Worm (Caenorhabditis elegans) whole organism, L3 larva: ENCODE data around the gene nhr-167.

ENCODE experiments used
- R02D3.7 ChIP-seq: fragments of 150-350 bp; optimal IDR thresholded peaks from 2 replicates; lab custom pipeline; 2014; ENCODE audit warnings: missing biosample characterization, missing genetic modification characterization
- ZK546.5 ChIP-seq: sonication (generic microtip); optimal IDR thresholded peaks from 2 replicates; lab custom pipeline; 2017; ENCODE audit warnings: missing biosample characterization, missing genetic modification characterization
- aly-2 ChIP-seq: fragments of 150-350 bp; optimal IDR thresholded peaks from 2 replicates; lab custom pipeline; 2014; ENCODE audit warnings: missing biosample characterization, missing genetic modification characterization
- ama-1 ChIP-seq: fragments of 150-350 bp; optimal IDR thresholded peaks from 2 replicates; lab custom pipeline; 2018
- ceh-28 ChIP-seq: fragments of 150-350 bp; optimal IDR thresholded peaks from 2 replicates; lab custom pipeline; 2014; ENCODE audit warnings: missing biosample characterization, missing genetic modification reagents, missing genetic modification characterization
- ceh-82 ChIP-seq: fragments of 150-350 bp; optimal IDR thresholded peaks from 2 replicates; lab custom pipeline; 2014; ENCODE audit warnings: missing biosample characterization, missing genetic modification characterization
- ceh-9 ChIP-seq: sonication (generic microtip); optimal IDR thresholded peaks from 2 replicates; lab custom pipeline; 2018; ENCODE audit warnings: missing biosample characterization, missing genetic modification characterization
- daf-12 ChIP-seq: fragments of 150-350 bp; optimal IDR thresholded peaks from 2 replicates; lab custom pipeline; 2014; ENCODE audit warnings: missing biosample characterization, missing genetic modification reagents, missing genetic modification characterization
- egl-5 ChIP-seq: fragments of 150-350 bp; optimal IDR thresholded peaks from 2 replicates; lab custom pipeline; 2017; ENCODE audit warnings: missing biosample characterization, missing genetic modification reagents, missing genetic modification characterization, inconsistent platforms
- elt-2 ChIP-seq: sonication (generic microtip); optimal IDR thresholded peaks from 2 replicates; lab custom pipeline; 2016; ENCODE audit warnings: missing genetic modification reagents, mild to moderate bottlenecking, missing genetic modification characterization, missing compliant biosample characterization
- elt-3 ChIP-seq, 3 experiments: fragments of 150-350 bp in 1 of 3; sonication (generic microtip) in 2 of 3; optimal IDR thresholded peaks; 2 replicates in 2 of 3; 4 replicates in 1 of 3; lab custom pipeline; 2014 to 2017; ENCODE audit warnings: missing biosample characterization in 3 of 3, missing genetic modification characterization in 3 of 3
- eor-1 ChIP-seq, 2 experiments: fragments of 150-350 bp; optimal IDR thresholded peaks; 2 replicates each; lab custom pipeline; 2014 to 2018; ENCODE audit warnings: missing biosample characterization in 2 of 2, missing genetic modification characterization in 2 of 2
- fkh-10 ChIP-seq: sonication (generic microtip); optimal IDR thresholded peaks from 2 replicates; lab custom pipeline; 2017; ENCODE audit warnings: missing biosample characterization, missing genetic modification reagents, missing genetic modification characterization
- fkh-2 ChIP-seq: fragments of 150-350 bp; optimal IDR thresholded peaks from 2 replicates; lab custom pipeline; 2014; ENCODE audit warnings: missing biosample characterization, missing genetic modification reagents, missing genetic modification characterization
- fos-1 ChIP-seq: fragments of 150-350 bp; optimal IDR thresholded peaks from 2 replicates; lab custom pipeline; 2014; ENCODE audit warnings: missing biosample characterization, missing genetic modification characterization
- hmg-11 ChIP-seq: sonication (generic microtip); optimal IDR thresholded peaks from 2 replicates; lab custom pipeline; 2016; ENCODE audit warnings: missing genetic modification characterization, missing compliant biosample characterization
- jun-1 ChIP-seq: fragments of 150-350 bp; optimal IDR thresholded peaks from 2 replicates; lab custom pipeline; 2014; ENCODE audit warnings: missing biosample characterization, missing genetic modification reagents, missing genetic modification characterization
- lin-15B ChIP-seq: fragments of 150-350 bp; optimal IDR thresholded peaks from 2 replicates; lab custom pipeline; 2014; ENCODE audit warnings: missing biosample characterization, missing genetic modification characterization
- lin-39 ChIP-seq: fragments of 150-350 bp; optimal IDR thresholded peaks from 2 replicates; lab custom pipeline; 2018; ENCODE audit warnings: missing biosample characterization, missing genetic modification reagents, missing genetic modification characterization
- lsy-12 ChIP-seq: sonication (generic microtip); optimal IDR thresholded peaks from 2 replicates; lab custom pipeline; 2016; ENCODE audit warnings: mild to moderate bottlenecking, missing genetic modification characterization, missing compliant biosample characterization
- mdl-1 ChIP-seq: fragments of 150-350 bp; optimal IDR thresholded peaks from 2 replicates; lab custom pipeline; 2014; ENCODE audit warnings: missing biosample characterization, missing genetic modification characterization
- mml-1 ChIP-seq: fragments of 150-350 bp; sonication (generic microtip); optimal IDR thresholded peaks from 3 replicates; lab custom pipeline; 2014; ENCODE audit warnings: missing biosample characterization, missing genetic modification characterization
- nfya-1 ChIP-seq: sonication (generic microtip); optimal IDR thresholded peaks from 2 replicates; lab custom pipeline; 2017; ENCODE audit warnings: missing genetic modification characterization, mild to moderate bottlenecking, missing compliant biosample characterization, antibody characterized with exemption, moderate library complexity; ENCODE audit not compliant: insufficient read depth
- nhr-11 ChIP-seq: fragments of 150-350 bp; optimal IDR thresholded peaks from 2 replicates; lab custom pipeline; 2014; ENCODE audit warnings: missing biosample characterization, missing genetic modification characterization
- nhr-12 ChIP-seq: fragments of 150-350 bp; optimal IDR thresholded peaks from 2 replicates; lab custom pipeline; 2014; ENCODE audit warnings: missing biosample characterization, missing genetic modification characterization
- nhr-23 ChIP-seq: fragments of 150-350 bp; optimal IDR thresholded peaks from 2 replicates; lab custom pipeline; 2014; ENCODE audit warnings: missing biosample characterization, missing genetic modification reagents, missing genetic modification characterization
- nhr-237 ChIP-seq: fragments of 150-350 bp; optimal IDR thresholded peaks from 2 replicates; lab custom pipeline; 2014; ENCODE audit warnings: missing biosample characterization, missing genetic modification characterization
- nhr-25 ChIP-seq: sonication (generic microtip); optimal IDR thresholded peaks from 2 replicates; lab custom pipeline; 2017; ENCODE audit warnings: missing biosample characterization, missing genetic modification characterization
- nhr-28 ChIP-seq: fragments of 150-350 bp; optimal IDR thresholded peaks from 2 replicates; lab custom pipeline; 2014; ENCODE audit warnings: missing biosample characterization, missing genetic modification characterization
- nhr-43 ChIP-seq: sonication (generic microtip); optimal IDR thresholded peaks from 2 replicates; lab custom pipeline; 2016; ENCODE audit warnings: mild to moderate bottlenecking, missing genetic modification characterization, missing compliant biosample characterization; ENCODE audit not compliant: poor library complexity, severe bottlenecking
- nhr-67 ChIP-seq: fragments of 150-350 bp; optimal IDR thresholded peaks from 2 replicates; lab custom pipeline; 2014; ENCODE audit warnings: missing biosample characterization, missing genetic modification characterization
- nhr-76 ChIP-seq: fragments of 150-350 bp; sonication (generic microtip); optimal IDR thresholded peaks from 5 replicates; lab custom pipeline; 2014; ENCODE audit warnings: missing biosample characterization, missing genetic modification characterization
- nhr-77 ChIP-seq: fragments of 150-350 bp; optimal IDR thresholded peaks from 2 replicates; lab custom pipeline; 2014; ENCODE audit warnings: missing biosample characterization, missing genetic modification characterization
- pha-4 ChIP-seq: fragments of 150-350 bp; optimal IDR thresholded peaks from 2 replicates; lab custom pipeline; 2014; ENCODE audit warnings: missing biosample characterization, missing genetic modification reagents, missing genetic modification characterization
- pqm-1 ChIP-seq: fragments of 150-350 bp; optimal IDR thresholded peaks from 2 replicates; lab custom pipeline; 2017; ENCODE audit warnings: missing biosample characterization, missing genetic modification characterization, inconsistent platforms
- sea-2 ChIP-seq: fragments of 150-350 bp; sonication (generic microtip); optimal IDR thresholded peaks from 4 replicates; lab custom pipeline; 2014; ENCODE audit warnings: missing biosample characterization, missing genetic modification reagents, missing genetic modification characterization
- skn-1 ChIP-seq: fragments of 150-350 bp; optimal IDR thresholded peaks from 2 replicates; lab custom pipeline; 2014; ENCODE audit warnings: missing biosample characterization, missing genetic modification characterization
- snpc-4 ChIP-seq: fragments of 150-350 bp; optimal IDR thresholded peaks from 2 replicates; lab custom pipeline; 2014; ENCODE audit warnings: missing biosample characterization, missing genetic modification characterization
- tbx-2 ChIP-seq: sonication (generic microtip); optimal IDR thresholded peaks from 2 replicates; lab custom pipeline; 2016; ENCODE audit warnings: mild to moderate bottlenecking, missing genetic modification characterization, missing compliant biosample characterization
- unc-62 ChIP-seq: fragments of 150-350 bp; sonication (generic microtip); optimal IDR thresholded peaks from 4 replicates; lab custom pipeline; 2014; ENCODE audit warnings: missing biosample characterization, missing genetic modification reagents, missing genetic modification characterization
- zag-1 ChIP-seq: fragments of 150-350 bp; optimal IDR thresholded peaks from 2 replicates; lab custom pipeline; 2014; ENCODE audit warnings: missing biosample characterization, missing genetic modification characterization
- ztf-11 ChIP-seq: fragments of 150-350 bp; optimal IDR thresholded peaks from 2 replicates; lab custom pipeline; 2014; ENCODE audit warnings: missing biosample characterization, missing genetic modification characterization
- ztf-4 ChIP-seq: fragments of 150-350 bp; optimal IDR thresholded peaks from 2 replicates; lab custom pipeline; 2014; ENCODE audit warnings: missing biosample characterization, missing genetic modification characterization

nhr-167 gene

ce11 chrX:11953229-11953628 lies 28.7 kb downstream of the nhr-167 start, which contains the start of gene T08D10.4:
TSS of gene T08D10.4 (minus strand) at chrX:11953329.
- TF ChIP-seq lsy-12 (no peak), aly-2 (tag; lab: Kevin White, UChicago) (no peak), unc-62 (no peak), nhr-237 (tag; lab: Kevin White, UChicago) (no peak), lin-15B (tag; lab: Kevin White, UChicago) (no peak), nfya-1 (tag; lab: Kevin White, UChicago) (no peak)
- TF ChIP-seq, all 47 proteins: peak for 0

DNA sequence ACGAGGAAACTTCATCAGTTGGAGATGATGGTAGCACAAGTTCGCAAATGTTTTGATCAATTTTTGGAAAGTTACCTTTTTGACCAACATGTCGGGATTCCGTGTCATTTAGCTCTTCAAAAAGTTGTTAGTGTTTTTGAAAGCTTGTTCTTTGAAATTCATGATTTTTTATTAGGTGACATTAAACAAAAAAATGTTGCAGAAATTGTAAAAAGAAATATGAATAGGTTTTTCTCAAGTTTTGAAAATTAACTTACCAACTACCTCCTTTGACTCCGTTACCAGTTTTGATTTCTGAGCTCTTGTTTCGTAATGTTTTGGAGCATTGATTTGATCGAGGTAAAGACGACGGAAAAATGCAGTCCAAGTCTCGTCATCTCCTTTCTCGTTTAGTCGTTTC lies 29.8 kb downstream of the nhr-167 start:
- TF ChIP-seq unc-62, result no peak
- no peak for TF ChIP-seq nhr-67 (tag; lab: Kevin White, UChicago)
- TF ChIP-seq ztf-4, result no peak
- TF ChIP-seq zag-1, result no peak
- TF ChIP-seq pha-4, result no peak
- no peak for TF ChIP-seq nhr-43
- TF ChIP-seq sea-2 (GFP tag; lab: Kevin White, UChicago), result no peak
- TF ChIP-seq nhr-76, result no peak
- no peak for TF ChIP-seq pqm-1 (tag; lab: Kevin White, UChicago)
- no peak for TF ChIP-seq aly-2 (tag; lab: Kevin White, UChicago)
- TF ChIP-seq R02D3.7 (tag; lab: Kevin White, UChicago), result no peak
- no peak for TF ChIP-seq egl-5 (tag; lab: Kevin White, UChicago)
- TF ChIP-seq fkh-2, result no peak
- TF ChIP-seq lin-39 (tag; lab: Kevin White, UChicago), result no peak
- TF ChIP-seq tbx-2 (tag; lab: Kevin White, UChicago), result no peak
- TF ChIP-seq snpc-4 (tag; lab: Kevin White, UChicago), result no peak
- TF ChIP-seq nfya-1 (tag; lab: Kevin White, UChicago), result no peak
- no peak for TF ChIP-seq nhr-23 (tag; lab: Kevin White, UChicago)

ce11 chrX:11948184-11948894 lies 33.5 kb downstream of the nhr-167 start, which contains the start of gene lsd-1:
TSS of gene lsd-1 (plus strand) at chrX:11948844.
- TF ChIP-seq lin-15B (tag; lab: Kevin White, UChicago) (no peak), mml-1 (no peak), tbx-2 (tag; lab: Kevin White, UChicago) (no peak), nhr-12 (tag; lab: Kevin White, UChicago) (no peak), nhr-237 (tag; lab: Kevin White, UChicago) (no peak), nhr-43 (no peak), ceh-28 (tag; lab: Kevin White, UChicago) (no peak), nhr-11 (tag; lab: Kevin White, UChicago) (no peak), zag-1 (no peak), elt-2 (tag; lab: Kevin White, UChicago) (peak; percentile 6), pqm-1 (tag; lab: Kevin White, UChicago) (no peak), ztf-11 (tag; lab: Kevin White, UChicago) (no peak), nhr-77 (tag; lab: Kevin White, UChicago) (no peak), eor-1 (tag; optimal IDR thresholded peaks at IDR 0.05; lab: Kevin White, UChicago) (no peak), pha-4 (peak; percentile 50), hmg-11 (tag; lab: Kevin White, UChicago) (peak; percentile 64), mdl-1 (tag; lab: Kevin White, UChicago) (no peak), jun-1 (tag; lab: Kevin White, UChicago) (no peak), nhr-67 (tag; lab: Kevin White, UChicago) (no peak), nhr-76 (no peak)

- TF ChIP-seq fkh-10 (no peak), lin-15B (tag; lab: Kevin White, UChicago) (peak; percentile 17), lin-39 (tag; lab: Kevin White, UChicago) (peak; percentile 42), ceh-82 (tag; lab: Kevin White, UChicago) (no peak), skn-1 (tag; lab: Kevin White, UChicago) (peak; percentile 38), ceh-28 (tag; lab: Kevin White, UChicago) (peak; percentile 80), pha-4 (peak; percentile 68), nhr-25 (tag; lab: Kevin White, UChicago) (peak; percentile 62), ceh-9 (tag; lab: Kevin White, UChicago) (no peak), nfya-1 (tag; lab: Kevin White, UChicago) (no peak), egl-5 (tag; lab: Kevin White, UChicago) (peak; percentile 53), R02D3.7 (tag; lab: Kevin White, UChicago) (no peak), ama-1 (lab: Kevin White, UChicago) (no peak), zag-1 (no peak), tbx-2 (tag; lab: Kevin White, UChicago) (no peak), eor-1 (tag; optimal IDR thresholded peaks at IDR 0.05; lab: Kevin White, UChicago) (no peak), elt-3 (tag; optimal IDR thresholded peaks at IDR 0.05; lab: Kevin White, UChicago) (no peak), nhr-28 (no peak), daf-12 (tag; lab: Kevin White, UChicago) (no peak), pqm-1 (tag; lab: Kevin White, UChicago) (peak; percentile 16), lsy-12 (no peak), fos-1 (tag; lab: Kevin White, UChicago) (no peak), ZK546.5 (no peak), nhr-23 (tag; lab: Kevin White, UChicago) (peak; percentile 19), nhr-77 (tag; lab: Kevin White, UChicago) (no peak), nhr-76 (no peak)
Measured at ce11 chrX:11946788-11947463, 35.0 kb downstream of the nhr-167 start, which contains the start of gene nfya-1. TSS of gene nfya-1 (minus strand) at chrX:11946838.
